Worm (Caenorhabditis elegans): Measurements from ENCODE around the gene cpna-5.

ce11 chrII:7761440-7761839 lies 43.0 kb upstream of the cpna-5 start, which contains the start of gene B0228.8:
- TF ChIP-seq hmbx-1 (tag; optimal IDR thresholded peaks at IDR 0.05) (no peak), ama-1 (optimal IDR thresholded peaks at IDR 0.05) (no peak), pes-1 (GFP tag; IDR thresholded peaks at IDR 0.05) (no peak), flt-1 (GFP tag; IDR thresholded peaks at IDR 0.05) (no peak), tbx-11 (GFP tag; IDR thresholded peaks at IDR 0.05) (no peak), tbx-37 (GFP tag; conservative IDR thresholded peaks at IDR 0.05) (no peak), hmg-4 (GFP tag; optimal IDR thresholded peaks at IDR 0.05) (no peak), ets-7 (tag; optimal IDR thresholded peaks at IDR 0.05) (no peak), B0310.2 (tag; optimal IDR thresholded peaks at IDR 0.05) (no peak)
